Fruit fly (Drosophila melanogaster) whole organism, embryonic: Measurements from ENCODE around the gene CG13081.

Experiments used
- CG10959 ChIP-seq: fragments of 200-800 bp; sonication (Bioruptor generic); IDR thresholded peaks from 2 replicates; pipeline ENCODE4 v1.3.6; 2022; ENCODE audit warnings: missing biosample characterization, missing genetic modification characterization
- CG4854 ChIP-seq: fragments of 200-800 bp; sonication (Bioruptor generic); optimal IDR thresholded peaks from 2 replicates; lab custom pipeline; 2016; ENCODE audit warnings: missing biosample characterization, missing genetic modification characterization, inconsistent platforms

- TF ChIP-seq CG10959 (GFP tag; lab: Robert Waterston, UW) (no peak), CG4854 (no peak)
Observed at dm6 chr2L:19574959-19575625, 34.7 kb downstream of the CG13081 start.
